Fruit fly (Drosophila melanogaster) whole organism, embryonic: ENCODE measurements around the gene CG43679.

Experiments used
- CG10565 ChIP-seq: fragments of 200-800 bp; sonication (Bioruptor generic); optimal IDR thresholded peaks from 3 replicates; lab custom pipeline; 2016; ENCODE audit warnings: missing biosample characterization, mild to moderate bottlenecking, missing genetic modification characterization
- CG13624 ChIP-seq: fragments of 200-800 bp; sonication (Bioruptor generic); optimal IDR thresholded peaks from 2 replicates; lab custom pipeline; 2016; ENCODE audit warnings: missing biosample characterization, missing genetic modification characterization
- CG14965 ChIP-seq: fragments of 200-800 bp; sonication (Bioruptor generic); optimal IDR thresholded peaks from 2 replicates; lab custom pipeline; 2016; ENCODE audit warnings: missing biosample characterization, missing genetic modification characterization, borderline replicate concordance
- CG15601 ChIP-seq: fragments of 200-800 bp; sonication (Bioruptor generic); optimal IDR thresholded peaks from 3 replicates; lab custom pipeline; 2019; ENCODE audit warnings: missing biosample characterization, mild to moderate bottlenecking, missing genetic modification characterization, moderate library complexity
- CG16863 ChIP-seq: fragments of 200-800 bp; sonication (Bioruptor generic); optimal IDR thresholded peaks from 3 replicates; lab custom pipeline; 2016; ENCODE audit warnings: missing biosample characterization, missing genetic modification characterization
- CG18011 ChIP-seq: fragments of 200-800 bp; sonication (Bioruptor generic); optimal IDR thresholded peaks from 2 replicates; lab custom pipeline; 2017; ENCODE audit warnings: missing biosample characterization, missing genetic modification characterization, mild to moderate bottlenecking, moderate library complexity, missing genotype
- CG1832 ChIP-seq: fragments of 200-800 bp; sonication (Bioruptor generic); optimal IDR thresholded peaks from 2 replicates; lab custom pipeline; 2017; ENCODE audit warnings: missing biosample characterization, mild to moderate bottlenecking, missing genetic modification characterization, inconsistent platforms
- CG2712 ChIP-seq: fragments of 200-800 bp; optimal IDR thresholded peaks from 3 replicates; lab custom pipeline; 2019; ENCODE audit warnings: missing biosample characterization, mild to moderate bottlenecking, missing genetic modification characterization, moderate library complexity
- CG31441 ChIP-seq: fragments of 200-800 bp; sonication (Bioruptor generic); IDR thresholded peaks from 2 replicates; pipeline ENCODE4 v1.3.6; 2022; ENCODE audit warnings: missing biosample characterization, missing genetic modification characterization
- CG4424 ChIP-seq: fragments of 200-800 bp; sonication (Bioruptor generic); optimal IDR thresholded peaks from 3 replicates; lab custom pipeline; 2016; ENCODE audit warnings: missing biosample characterization, missing genetic modification characterization
- CG6854 ChIP-seq: fragments of 200-800 bp; sonication (Bioruptor generic); optimal IDR thresholded peaks from 3 replicates; lab custom pipeline; 2017; ENCODE audit warnings: missing biosample characterization, mild to moderate bottlenecking, missing genetic modification characterization
- CG7745 ChIP-seq: fragments of 200-800 bp; sonication (Bioruptor generic); optimal IDR thresholded peaks from 2 replicates; lab custom pipeline; 2018; ENCODE audit warnings: missing biosample characterization, mild to moderate bottlenecking, missing genetic modification characterization, moderate library complexity
- CG8281 ChIP-seq: fragments of 200-800 bp; sonication (Bioruptor generic); optimal IDR thresholded peaks from 2 replicates; lab custom pipeline; 2018; ENCODE audit warnings: missing biosample characterization, mild to moderate bottlenecking, missing genetic modification characterization, moderate library complexity
- CG8924 ChIP-seq: fragments of 200-800 bp; optimal IDR thresholded peaks from 3 replicates; lab custom pipeline; 2019; ENCODE audit warnings: missing biosample characterization, mild to moderate bottlenecking, missing genetic modification characterization, moderate library complexity
- CTCF ChIP-seq: fragments of 200-800 bp; sonication (Bioruptor generic); optimal IDR thresholded peaks from 2 replicates; lab custom pipeline; 2017; ENCODE audit warnings: missing biosample characterization, mild to moderate bottlenecking, missing genetic modification characterization, moderate library complexity
- CoRest ChIP-seq: fragments of 200-800 bp; sonication (Bioruptor generic); optimal IDR thresholded peaks from 3 replicates; lab custom pipeline; 2018; ENCODE audit warnings: missing biosample characterization, mild to moderate bottlenecking, missing genetic modification characterization, moderate library complexity
- GATAe ChIP-seq: fragments of 200-800 bp; sonication (Bioruptor generic); conservative IDR thresholded peaks from 2 replicates; pipeline ENCODE4 v1.3.6; 2022; ENCODE audit warnings: missing biosample characterization, missing genetic modification characterization
- H15 ChIP-seq: fragments of 200-800 bp; sonication (Bioruptor generic); IDR thresholded peaks from 3 replicates; pipeline ENCODE4 v1.3.6; 2022; ENCODE audit warnings: missing biosample characterization, missing genetic modification characterization
- Jarid2 ChIP-seq: fragments of 200-800 bp; sonication (Bioruptor generic); optimal IDR thresholded peaks from 3 replicates; lab custom pipeline; 2017; ENCODE audit warnings: mild to moderate bottlenecking, missing biosample characterization, missing genetic modification reagents, missing genetic modification characterization
- Nf-YB ChIP-seq: fragments of 200-800 bp; sonication (Bioruptor generic); optimal IDR thresholded peaks from 3 replicates; lab custom pipeline; 2019; ENCODE audit warnings: missing biosample characterization, mild to moderate bottlenecking, missing genetic modification characterization, moderate library complexity
- Ravus ChIP-seq: fragments of 200-800 bp; sonication (Bioruptor generic); IDR thresholded peaks from 2 replicates; pipeline ENCODE4 v1.3.6; 2022; ENCODE audit warnings: missing biosample characterization, missing genetic modification characterization
- Trl ChIP-seq, 3 experiments: fragments of >200 bp in 2 of 3; fragments of 200-800 bp in 1 of 3; sonication (Bioruptor generic) in 1 of 3; optimal IDR thresholded peaks; 2 replicates in 1 of 3; 3 replicates in 2 of 3; lab custom pipeline; 2016 to 2017; ENCODE audit warnings: missing biosample characterization in 1 of 3, missing genetic modification characterization in 1 of 3
- Xbp1 ChIP-seq: fragments of 200-800 bp; sonication (Bioruptor generic); optimal IDR thresholded peaks from 3 replicates; lab custom pipeline; 2016; ENCODE audit warnings: missing biosample characterization, mild to moderate bottlenecking, missing genetic modification characterization
- abd-A ChIP-seq: fragments of 200-800 bp; sonication (Bioruptor generic); optimal IDR thresholded peaks from 3 replicates; lab custom pipeline; 2019; ENCODE audit warnings: missing biosample characterization, mild to moderate bottlenecking, missing genetic modification characterization, moderate library complexity
- amos ChIP-seq: fragments of 200-800 bp; sonication (Bioruptor generic); IDR thresholded peaks from 2 replicates; pipeline ENCODE4 v1.3.6; 2022; ENCODE audit warnings: missing biosample characterization, missing genetic modification characterization; ENCODE audit not compliant: partially characterized antibody
- cad ChIP-seq: fragments of >200 bp; optimal IDR thresholded peaks from 2 replicates; lab custom pipeline; 2017; ENCODE audit warnings: missing biosample characterization, missing genetic modification characterization
- cg ChIP-seq: fragments of 200-800 bp; sonication (Bioruptor generic); optimal IDR thresholded peaks from 3 replicates; lab custom pipeline; 2019; ENCODE audit warnings: missing biosample characterization, mild to moderate bottlenecking, missing genetic modification characterization, moderate library complexity
- chm ChIP-seq: fragments of 200-800 bp; sonication (Bioruptor generic); IDR thresholded peaks from 2 replicates; pipeline ENCODE4 v1.3.6; 2022; ENCODE audit warnings: missing biosample characterization, missing genetic modification characterization
- ci ChIP-seq: fragments of 200-800 bp; sonication (Bioruptor generic); IDR thresholded peaks from 3 replicates; pipeline ENCODE4 v1.3.6; 2022; ENCODE audit warnings: missing biosample characterization, missing genetic modification characterization
- grau ChIP-seq: fragments of 200-800 bp; optimal IDR thresholded peaks from 3 replicates; lab custom pipeline; 2019; ENCODE audit warnings: missing biosample characterization, mild to moderate bottlenecking, missing genetic modification characterization, moderate library complexity
- gsb-n ChIP-seq: fragments of 200-800 bp; sonication (Bioruptor generic); optimal IDR thresholded peaks from 3 replicates; lab custom pipeline; 2018; ENCODE audit warnings: missing biosample characterization, mild to moderate bottlenecking, missing genetic modification characterization
- her ChIP-seq: fragments of 200-800 bp; sonication (Bioruptor generic); optimal IDR thresholded peaks from 2 replicates; lab custom pipeline; 2016; ENCODE audit warnings: missing biosample characterization, missing genetic modification characterization
- lilli ChIP-seq: fragments of 200-800 bp; sonication (Bioruptor generic); optimal IDR thresholded peaks from 3 replicates; lab custom pipeline; 2016; ENCODE audit warnings: missing biosample characterization, missing genetic modification characterization
- lmd ChIP-seq: fragments of 200-800 bp; sonication (Bioruptor generic); IDR thresholded peaks from 2 replicates; pipeline ENCODE4 v1.3.6; 2022; ENCODE audit warnings: missing biosample characterization, missing genetic modification characterization
- nerfin-1 ChIP-seq: fragments of 200-800 bp; sonication (Bioruptor generic); optimal IDR thresholded peaks from 3 replicates; lab custom pipeline; 2019; ENCODE audit warnings: missing biosample characterization, mild to moderate bottlenecking, missing genetic modification characterization, moderate library complexity
- nom ChIP-seq: fragments of 200-800 bp; sonication (Bioruptor generic); optimal IDR thresholded peaks from 2 replicates; lab custom pipeline; 2017; ENCODE audit warnings: missing biosample characterization, missing genetic modification characterization, mild to moderate bottlenecking, moderate library complexity, missing genetic modification reagents
- phol ChIP-seq: fragments of 200-800 bp; sonication (Bioruptor generic); optimal IDR thresholded peaks from 3 replicates; lab custom pipeline; 2018; ENCODE audit warnings: missing biosample characterization, mild to moderate bottlenecking, missing genetic modification characterization, moderate library complexity
- pros ChIP-seq: fragments of 200-800 bp; sonication (Bioruptor generic); optimal IDR thresholded peaks from 3 replicates; lab custom pipeline; 2019; ENCODE audit warnings: missing biosample characterization, mild to moderate bottlenecking, missing genetic modification characterization, moderate library complexity
- rib ChIP-seq: fragments of 200-800 bp; sonication (Bioruptor generic); IDR thresholded peaks from 2 replicates; pipeline ENCODE4 v1.3.6; 2022; ENCODE audit warnings: missing biosample characterization, missing genetic modification characterization
- sd ChIP-seq: fragments of 200-800 bp; sonication (Bioruptor generic); optimal IDR thresholded peaks from 3 replicates; lab custom pipeline; 2018; ENCODE audit warnings: missing biosample characterization, mild to moderate bottlenecking, missing genetic modification characterization, moderate library complexity
- seq ChIP-seq: fragments of 200-800 bp; sonication (Bioruptor generic); IDR thresholded peaks from 2 replicates; pipeline ENCODE4 v1.3.6; 2022; ENCODE audit warnings: missing biosample characterization, missing genetic modification characterization
- slp2 ChIP-seq: fragments of 200-800 bp; sonication (Bioruptor generic); optimal IDR thresholded peaks from 2 replicates; lab custom pipeline; 2016; ENCODE audit warnings: missing biosample characterization, missing genetic modification characterization
- stwl ChIP-seq: fragments of 200-800 bp; sonication (Bioruptor generic); optimal IDR thresholded peaks from 3 replicates; lab custom pipeline; 2018; ENCODE audit warnings: missing biosample characterization, mild to moderate bottlenecking, missing genetic modification characterization, moderate library complexity
- twi ChIP-seq: fragments of 200-800 bp; optimal IDR thresholded peaks from 2 replicates; lab custom pipeline; 2019; ENCODE audit warnings: missing biosample characterization, mild to moderate bottlenecking, missing genetic modification characterization, moderate library complexity
- wor ChIP-seq: fragments of 200-800 bp; sonication (Bioruptor generic); IDR thresholded peaks from 2 replicates; pipeline ENCODE4 v1.3.6; 2022; ENCODE audit warnings: missing biosample characterization, missing genetic modification characterization
- zfh2 ChIP-seq: fragments of 200-800 bp; sonication (Bioruptor generic); optimal IDR thresholded peaks from 2 replicates; lab custom pipeline; 2016; ENCODE audit warnings: missing biosample characterization, missing genetic modification characterization

The CG43679 gene

DNA sequence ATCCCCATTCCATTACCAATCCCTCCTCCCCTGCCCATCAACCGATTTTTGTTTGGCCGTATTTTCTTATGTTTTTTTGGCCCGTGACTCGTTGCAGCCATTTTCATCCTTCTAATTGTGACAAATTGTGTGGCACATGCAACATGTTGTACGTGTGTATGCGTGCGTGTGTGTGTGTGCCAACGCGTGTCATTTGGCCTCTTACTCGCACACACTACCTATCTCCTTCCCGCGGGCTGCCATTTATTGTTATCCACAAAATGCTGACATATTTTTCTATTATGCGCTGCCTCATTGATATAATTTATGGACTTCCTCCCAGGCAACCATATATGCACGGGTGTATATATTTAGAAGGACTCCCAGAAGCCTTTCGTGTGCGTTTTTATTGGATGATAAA, 19.5 kb downstream of the CG43679 start (continued):
- TF ChIP-seq H15 (GFP tag; lab: Robert Waterston, UW) (no peak), CG6854 (no peak), CG14965 (GFP tag; lab: Kevin White, UChicago) (no peak), lmd (GFP tag; lab: Robert Waterston, UW) (no peak), phol (peak; percentile 13), CG1832 (GFP tag; lab: Kevin White, UChicago) (peak; percentile 4), rib (no peak), amos (no peak)

DNA sequence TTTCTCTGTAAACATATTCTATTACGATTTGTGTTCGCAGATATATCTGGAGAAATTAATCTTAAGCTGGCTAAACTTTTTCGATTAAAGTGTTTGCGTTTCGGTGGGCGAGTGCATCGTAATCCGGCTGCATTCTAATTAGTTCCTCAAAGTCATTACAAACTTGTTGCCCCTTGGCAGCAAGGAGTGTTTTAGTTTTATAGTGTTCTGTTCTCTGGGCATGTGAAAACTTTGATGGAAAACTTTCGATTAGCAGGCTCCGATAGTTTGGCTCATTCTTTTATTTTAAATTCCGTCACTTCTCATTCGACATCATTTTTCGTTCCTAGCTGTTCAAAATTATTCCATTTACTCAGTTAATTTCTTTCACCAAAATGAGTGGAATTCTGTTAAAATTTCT, 28.0 kb downstream of the CG43679 start, which contains the start of gene CG32148:
Gene CG32148 (plus strand): TSS at position 301 of the 400 bp plus-strand sequence.
- TF ChIP-seq sd (tag; lab: Kevin White, UChicago), result no peak

DNA sequence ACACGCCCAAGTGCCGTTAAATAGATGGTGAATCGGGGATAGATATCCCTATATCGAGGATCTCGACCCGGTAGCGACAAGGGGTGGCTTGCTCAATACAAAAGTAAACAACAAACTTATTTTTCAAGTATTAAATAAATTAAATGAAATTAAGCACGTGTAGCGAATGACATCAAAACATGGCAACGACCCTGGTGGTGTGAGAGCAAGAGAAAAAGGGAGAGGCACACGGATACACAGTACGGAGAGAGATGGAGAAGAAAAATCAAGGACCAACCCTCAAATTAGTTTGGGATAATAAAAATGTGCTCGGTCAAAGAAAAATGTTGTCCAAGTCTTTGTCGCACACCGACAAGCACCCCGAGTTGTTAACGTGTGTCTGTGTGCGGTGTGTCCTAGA, 30.2 kb downstream of the CG43679 start:
- peak; percentile 32 for TF ChIP-seq cad
- TF ChIP-seq cg (GFP tag; lab: Kevin White, UChicago), result peak; percentile 41
- TF ChIP-seq CG8924 (tag; lab: Kevin White, UChicago), result peak; percentile 59
- TF ChIP-seq nerfin-1, result peak; percentile 50
- no peak for TF ChIP-seq Ravus (GFP tag; lab: Robert Waterston, UW)
- no peak for TF ChIP-seq CG18011 (GFP tag; lab: Kevin White, UChicago)
- no peak for TF ChIP-seq twi (tag; lab: Kevin White, UChicago)
- TF ChIP-seq Trl (optimal IDR thresholded peaks at IDR 0.05; lab: Kevin White, UChicago), result peak in 1 of 2 experiments; percentile 47
- no peak for TF ChIP-seq Trl (GFP tag; optimal IDR thresholded peaks at IDR 0.05; lab: Kevin White, UChicago)
- TF ChIP-seq seq (GFP tag; lab: Robert Waterston, UW), result peak; percentile 47; the same call in 1 of the 2 replicates
- peak; percentile 75 for TF ChIP-seq CG7745 (tag; lab: Kevin White, UChicago)
- TF ChIP-seq Nf-YB (GFP tag; lab: Kevin White, UChicago), result peak; percentile 73
- TF ChIP-seq CG16863 (GFP tag; lab: Kevin White, UChicago), result no peak
- no peak for TF ChIP-seq GATAe (GFP tag; lab: Robert Waterston, UW)
- no peak for TF ChIP-seq CG4424 (GFP tag; lab: Kevin White, UChicago)
- TF ChIP-seq CG2712 (tag; lab: Kevin White, UChicago), result no peak
- peak; percentile 59 for TF ChIP-seq abd-A
- peak; percentile 93 for TF ChIP-seq gsb-n (tag; lab: Kevin White, UChicago)
- TF ChIP-seq pros, result peak; percentile 91
- no peak for TF ChIP-seq CG13624 (GFP tag; lab: Kevin White, UChicago)
- no peak for TF ChIP-seq Xbp1 (GFP tag; lab: Kevin White, UChicago)

DNA sequence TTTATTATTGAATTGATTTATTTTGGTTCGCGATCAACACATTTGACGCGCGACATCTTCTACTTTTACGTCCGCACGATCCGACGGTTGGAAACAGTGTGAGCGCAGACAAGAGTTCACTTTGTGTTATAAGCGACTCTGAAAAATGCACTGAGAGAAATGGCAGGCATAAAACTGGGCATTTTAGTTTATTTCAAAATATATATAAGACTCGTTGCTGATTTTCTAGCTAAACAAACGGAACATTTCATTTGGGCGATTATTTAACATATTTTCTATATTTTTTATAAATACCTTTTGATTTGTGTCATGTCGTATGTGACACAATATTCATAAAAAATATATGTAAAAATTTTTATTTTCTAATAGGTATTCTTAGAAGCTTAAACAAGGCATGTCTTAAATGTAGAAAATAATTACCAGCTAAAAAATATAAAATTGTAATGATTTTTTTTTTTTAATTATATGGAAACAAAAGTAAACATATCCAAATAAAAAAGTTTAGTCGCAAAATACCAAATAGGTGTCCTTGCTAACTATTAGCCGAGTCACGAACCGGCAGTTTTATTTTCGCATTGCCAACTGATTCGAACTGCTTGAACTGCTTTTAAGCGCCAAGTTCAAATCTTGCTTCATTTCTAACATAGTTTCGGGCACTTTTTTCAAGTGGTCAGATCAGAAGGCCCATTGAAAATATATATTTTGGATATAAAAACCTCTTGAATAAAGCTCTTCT, 37.1 kb downstream of the CG43679 start, which contains the start of gene Reck:
Gene Reck (minus strand): TSS at position 106 of the 736 bp plus-strand sequence.
- TF ChIP-seq CTCF (peak; percentile 59), CG15601 (tag; lab: Kevin White, UChicago) (peak; percentile 69), chm (GFP tag; lab: Robert Waterston, UW) (peak; percentile 92), stwl (tag; lab: Kevin White, UChicago) (peak; percentile 43), Jarid2 (peak; percentile 49), CG16863 (GFP tag; lab: Kevin White, UChicago) (peak; percentile 42), CoRest (tag; lab: Kevin White, UChicago) (peak; percentile 78), CG10565 (GFP tag; lab: Kevin White, UChicago) (no peak), CG8924 (tag; lab: Kevin White, UChicago) (peak; percentile 89), grau (tag; lab: Kevin White, UChicago) (peak; percentile 73), ci (peak; percentile 94), CG31441 (peak; percentile 90), CG8281 (tag; lab: Kevin White, UChicago) (peak; percentile 56), nom (GFP tag; lab: Kevin White, UChicago) (peak; percentile 80), zfh2 (GFP tag; lab: Kevin White, UChicago) (no peak), slp2 (GFP tag; lab: Kevin White, UChicago) (peak; percentile 35), lilli (peak; percentile 71), wor (peak; percentile 44), her (GFP tag; lab: Kevin White, UChicago) (no peak)
